Fruit fly (Drosophila melanogaster) whole organism, pupa: ENCODE measurements around the gene Cpr35B.
A peak's percentile ranks its signal among the peaks of the same experiment; 100 is the strongest.

Experiments used
- CG10348 ChIP-seq: fragments of 200-800 bp; sonication (Bioruptor generic); IDR thresholded peaks from 2 replicates; pipeline ENCODE4 v1.3.6; 2022; ENCODE audit warnings: missing biosample characterization, missing genetic modification characterization
- CG12605 ChIP-seq: fragments of 200-800 bp; sonication (Bioruptor generic); IDR thresholded peaks from 2 replicates; pipeline ENCODE4 v1.3.6; 2022; ENCODE audit warnings: missing biosample characterization, missing genetic modification characterization
- CG13204 ChIP-seq: fragments of 200-800 bp; sonication (Bioruptor generic); optimal IDR thresholded peaks from 2 replicates; lab custom pipeline; 2018; ENCODE audit warnings: missing biosample characterization, mild to moderate bottlenecking, missing genetic modification characterization, moderate library complexity
- CG14655 ChIP-seq: fragments of 200-800 bp; sonication (Bioruptor generic); optimal IDR thresholded peaks from 3 replicates; lab custom pipeline; 2017; ENCODE audit warnings: mild to moderate bottlenecking, missing biosample characterization, missing genetic modification reagents, missing genetic modification characterization
- CG15710 ChIP-seq: fragments of 200-800 bp; sonication (Bioruptor generic); optimal IDR thresholded peaks from 2 replicates; lab custom pipeline; 2018; ENCODE audit warnings: missing biosample characterization, mild to moderate bottlenecking, missing genetic modification characterization, moderate library complexity
- CG17806 ChIP-seq: fragments of 200-800 bp; sonication (Bioruptor generic); optimal IDR thresholded peaks from 2 replicates; lab custom pipeline; 2018; ENCODE audit warnings: missing biosample characterization, mild to moderate bottlenecking, missing genetic modification characterization, moderate library complexity
- CG32121 ChIP-seq: fragments of 200-800 bp; sonication (Bioruptor generic); IDR thresholded peaks from 2 replicates; pipeline ENCODE4 v1.3.6; 2022; ENCODE audit warnings: missing biosample characterization, missing genetic modification characterization
- CG34367 ChIP-seq: fragments of 200-800 bp; sonication (Bioruptor generic); optimal IDR thresholded peaks from 2 replicates; lab custom pipeline; 2018; ENCODE audit warnings: missing biosample characterization, mild to moderate bottlenecking, missing genetic modification characterization
- CG4496 ChIP-seq: fragments of 200-800 bp; sonication (Bioruptor generic); IDR thresholded peaks from 3 replicates; pipeline ENCODE4 v1.3.6; 2022; ENCODE audit warnings: missing biosample characterization, missing genetic modification characterization
- CG8159 ChIP-seq: fragments of 200-800 bp; sonication (Bioruptor generic); optimal IDR thresholded peaks from 3 replicates; lab custom pipeline; 2018; ENCODE audit warnings: missing biosample characterization, mild to moderate bottlenecking, missing genetic modification characterization, moderate library complexity
- CG8301 ChIP-seq: fragments of 200-800 bp; sonication (Bioruptor generic); optimal IDR thresholded peaks from 2 replicates; lab custom pipeline; 2018; ENCODE audit warnings: missing biosample characterization, mild to moderate bottlenecking, missing genetic modification characterization
- CG9948 ChIP-seq: fragments of 200-800 bp; sonication (Bioruptor generic); optimal IDR thresholded peaks from 2 replicates; lab custom pipeline; 2018; ENCODE audit warnings: missing biosample characterization, mild to moderate bottlenecking, missing genetic modification characterization, moderate library complexity
- D1 ChIP-seq: fragments of 200-800 bp; sonication (Bioruptor generic); optimal IDR thresholded peaks from 2 replicates; lab custom pipeline; 2018; ENCODE audit warnings: missing biosample characterization, mild to moderate bottlenecking, missing genetic modification characterization, moderate library complexity
- EcR ChIP-seq: fragments of 200-800 bp; sonication (Bioruptor generic); optimal IDR thresholded peaks from 3 replicates; lab custom pipeline; 2019; ENCODE audit warnings: missing biosample characterization, missing genetic modification characterization, mild to moderate bottlenecking, moderate library complexity, missing genetic modification reagents
- Ets98B ChIP-seq: fragments of 200-800 bp; sonication (Bioruptor generic); IDR thresholded peaks from 2 replicates; pipeline ENCODE4 v1.3.6; 2022; ENCODE audit warnings: missing biosample characterization, missing genetic modification characterization
- Pif1A ChIP-seq: fragments of 200-800 bp; sonication (Bioruptor generic); optimal IDR thresholded peaks from 3 replicates; lab custom pipeline; 2016; ENCODE audit warnings: missing biosample characterization, missing genetic modification characterization
- Pif1B ChIP-seq: fragments of 200-800 bp; sonication (Bioruptor generic); optimal IDR thresholded peaks from 3 replicates; lab custom pipeline; 2016; ENCODE audit warnings: missing biosample characterization, missing genetic modification characterization
- Snoo ChIP-seq: fragments of 200-800 bp; sonication (Bioruptor generic); optimal IDR thresholded peaks from 3 replicates; lab custom pipeline; 2017; ENCODE audit warnings: missing biosample characterization, mild to moderate bottlenecking, missing genetic modification characterization, inconsistent platforms
- fd96Ca ChIP-seq: fragments of 200-800 bp; sonication (Bioruptor generic); IDR thresholded peaks from 3 replicates; pipeline ENCODE4 v1.3.6; 2022; ENCODE audit warnings: missing biosample characterization, missing genetic modification characterization
- gl ChIP-seq: fragments of 200-800 bp; sonication (Bioruptor generic); optimal IDR thresholded peaks from 2 replicates; lab custom pipeline; 2018; ENCODE audit warnings: missing biosample characterization, mild to moderate bottlenecking, missing genetic modification characterization
- rn ChIP-seq: fragments of 200-800 bp; sonication (Bioruptor generic); IDR thresholded peaks from 2 replicates; pipeline ENCODE4 v1.3.6; 2022; ENCODE audit warnings: missing biosample characterization, missing genetic modification characterization

Gene Cpr35B

dm6 chr2L:14386522-14386921, 38.5 kb downstream of the Cpr35B start:
- TF ChIP-seq CG12605 (GFP tag; lab: Robert Waterston, UW) = peak; percentile 85
- TF ChIP-seq Ets98B = peak; percentile 81
- TF ChIP-seq D1 (tag; lab: Kevin White, UChicago) = peak; percentile 59
- TF ChIP-seq CG8159 (tag; lab: Kevin White, UChicago) = peak; percentile 94
- peak; percentile 94 for TF ChIP-seq CG8301
- peak; percentile 81 for TF ChIP-seq fd96Ca (GFP tag; lab: Robert Waterston, UW)
- peak; percentile 92 for TF ChIP-seq CG15710
- TF ChIP-seq Pif1A (GFP tag; lab: Kevin White, UChicago) = peak; percentile 93
- peak; percentile 92 for TF ChIP-seq Snoo (tag; lab: Kevin White, UChicago)
- peak; percentile 67; the same call in 1 of the 2 replicates for TF ChIP-seq CG32121 (GFP tag; lab: Robert Waterston, UW)
- TF ChIP-seq rn (GFP tag; lab: Robert Waterston, UW) = peak; percentile 64
- TF ChIP-seq gl (tag; lab: Kevin White, UChicago) = peak; percentile 82
- TF ChIP-seq EcR = peak; percentile 9
- TF ChIP-seq CG34367 (tag; lab: Kevin White, UChicago) = peak; percentile 91
- no peak for TF ChIP-seq CG10348 (GFP tag; lab: Robert Waterston, UW)
- peak; percentile 94 for TF ChIP-seq CG14655
- peak; percentile 87 for TF ChIP-seq Pif1B (GFP tag; lab: Kevin White, UChicago)
- peak; percentile 95 for TF ChIP-seq CG17806 (tag; lab: Kevin White, UChicago)
- peak; percentile 92 for TF ChIP-seq CG9948 (tag; lab: Kevin White, UChicago)
- TF ChIP-seq CG13204 (GFP tag; lab: Kevin White, UChicago) = peak; percentile 87
- peak; percentile 88 for TF ChIP-seq CG4496 (GFP tag; lab: Robert Waterston, UW)

DNA sequence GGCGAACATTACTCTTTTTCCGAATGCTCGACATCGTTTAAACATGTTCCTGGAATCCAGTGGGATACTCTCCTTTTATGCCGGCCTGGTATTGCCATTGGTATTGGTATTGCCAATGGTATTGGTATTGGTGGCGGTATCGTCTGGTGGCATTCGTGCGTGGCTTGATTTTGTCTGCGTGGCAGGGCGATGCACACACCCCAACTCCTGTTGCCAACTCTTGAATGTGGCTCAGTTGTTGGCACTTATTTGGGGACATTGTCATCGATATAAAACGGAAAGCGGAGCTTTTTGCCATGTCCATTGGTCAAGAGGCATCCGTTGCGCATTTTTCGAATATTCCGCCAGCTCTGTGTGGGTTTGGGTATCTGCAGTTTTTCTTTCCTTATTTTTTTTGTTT, 43.1 kb downstream of the Cpr35B start:
- TF ChIP-seq CG15710 = no peak
- TF ChIP-seq CG17806 (tag; lab: Kevin White, UChicago) = no peak
- no peak for TF ChIP-seq CG12605 (GFP tag; lab: Robert Waterston, UW)
- no peak for TF ChIP-seq CG14655
- no peak for TF ChIP-seq rn (GFP tag; lab: Robert Waterston, UW)
- TF ChIP-seq Snoo (tag; lab: Kevin White, UChicago) = no peak
- TF ChIP-seq Ets98B = no peak
- TF ChIP-seq fd96Ca (GFP tag; lab: Robert Waterston, UW) = no peak
- no peak for TF ChIP-seq CG4496 (GFP tag; lab: Robert Waterston, UW)
- TF ChIP-seq CG34367 (tag; lab: Kevin White, UChicago) = no peak
- TF ChIP-seq CG8301 = no peak
- TF ChIP-seq D1 (tag; lab: Kevin White, UChicago) = no peak
- no peak for TF ChIP-seq CG8159 (tag; lab: Kevin White, UChicago)
- TF ChIP-seq CG10348 (GFP tag; lab: Robert Waterston, UW) = no peak
- no peak for TF ChIP-seq CG13204 (GFP tag; lab: Kevin White, UChicago)
- no peak for TF ChIP-seq Pif1A (GFP tag; lab: Kevin White, UChicago)
- TF ChIP-seq EcR = no peak
- TF ChIP-seq, all 21 proteins: peak for 0

DNA sequence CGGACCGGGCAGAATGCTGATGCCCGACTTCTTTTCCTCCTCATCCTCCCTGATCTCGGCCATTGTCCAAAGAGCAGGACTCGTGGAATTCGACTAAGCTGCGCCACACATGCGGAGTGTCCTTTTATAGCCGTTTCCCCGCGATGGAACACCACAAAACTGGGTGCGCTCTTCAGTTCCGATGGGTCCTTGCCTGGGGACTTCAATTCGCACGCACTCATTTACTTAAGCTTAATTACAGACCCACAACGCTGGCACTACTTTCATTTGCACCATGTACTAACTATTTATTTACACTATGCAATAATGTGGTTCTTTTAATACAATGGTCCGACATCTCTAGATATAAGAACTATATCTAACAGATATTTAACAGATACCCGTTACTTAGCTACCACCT, 43.9 kb downstream of the Cpr35B start, which contains the start of gene ppk:
Gene ppk (minus strand): TSS at position 101 of the 400 bp plus-strand sequence.
- TF ChIP-seq rn (GFP tag; lab: Robert Waterston, UW) (no peak), CG15710 (no peak), CG12605 (GFP tag; lab: Robert Waterston, UW) (no peak), CG9948 (tag; lab: Kevin White, UChicago) (no peak), CG32121 (GFP tag; lab: Robert Waterston, UW) (no peak), CG8159 (tag; lab: Kevin White, UChicago) (no peak), CG8301 (no peak), Snoo (tag; lab: Kevin White, UChicago) (no peak), CG14655 (no peak), EcR (no peak), CG10348 (GFP tag; lab: Robert Waterston, UW) (no peak), Ets98B (no peak), gl (tag; lab: Kevin White, UChicago) (no peak), Pif1B (GFP tag; lab: Kevin White, UChicago) (no peak)
- TF ChIP-seq, all 21 proteins: peak for 0

DNA sequence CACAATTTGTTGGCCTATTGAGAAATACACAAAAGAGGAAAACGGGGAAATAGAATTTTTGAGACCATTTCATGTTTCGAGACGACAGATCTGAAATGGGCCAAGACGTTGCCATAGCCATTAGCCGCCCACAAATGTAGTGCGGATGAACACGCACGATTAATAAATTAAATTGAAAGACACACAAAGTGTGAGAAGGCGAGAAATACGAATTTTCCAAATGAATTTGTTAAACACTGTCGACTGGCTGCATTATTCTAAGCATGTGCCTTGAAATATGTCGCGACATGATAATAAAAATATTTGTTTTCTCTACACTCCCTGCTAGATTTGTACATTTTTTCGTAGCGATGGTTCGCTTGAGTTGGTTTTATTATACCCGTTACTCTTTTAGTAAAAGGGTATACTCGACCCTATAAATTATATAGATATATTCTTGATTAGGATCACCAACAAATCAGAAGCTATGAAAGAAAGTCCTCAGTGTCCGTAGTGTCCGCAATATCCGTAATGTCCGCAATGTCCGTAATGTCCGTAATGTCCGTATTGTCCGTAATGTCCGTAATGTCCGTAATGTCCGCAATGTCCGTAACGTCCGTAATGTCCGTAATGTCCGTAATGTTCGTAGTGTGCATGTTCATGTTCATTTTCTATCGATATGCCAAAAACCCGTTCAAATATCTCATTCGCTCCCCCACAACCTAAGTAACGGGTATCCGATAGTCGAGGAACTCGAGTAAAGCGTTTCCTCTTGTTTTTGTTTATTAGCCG, 48.3 kb downstream of the Cpr35B start:
- TF ChIP-seq CG17806 (tag; lab: Kevin White, UChicago) = no peak
- no peak for TF ChIP-seq fd96Ca (GFP tag; lab: Robert Waterston, UW)
- TF ChIP-seq, all 21 proteins: peak for 0
